Worm (Caenorhabditis elegans): ENCODE measurements around the gene cyp-35A1.

DNA sequence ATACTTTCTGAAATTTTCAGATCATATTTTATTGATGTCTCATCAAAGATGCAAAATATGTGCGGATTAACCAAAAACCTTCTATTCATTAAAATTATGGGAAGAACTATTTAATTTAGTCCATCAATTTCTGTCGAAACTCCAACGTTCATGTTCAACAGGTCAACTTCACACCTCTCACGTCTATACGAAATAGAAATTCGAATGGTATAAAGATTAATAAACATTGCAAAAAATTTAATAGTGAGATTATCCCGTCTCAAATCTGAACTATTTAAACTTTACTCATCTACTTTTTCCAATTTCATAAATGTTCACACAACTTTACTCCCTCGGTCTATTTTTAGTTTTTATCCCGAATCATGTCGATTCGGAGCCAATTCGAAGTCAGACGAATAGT, 48.0 kb upstream of the cyp-35A1 start, which contains the start of gene R13D7.2:
- no peak for TF ChIP-seq alr-1 (tag; optimal IDR thresholded peaks at IDR 0.05; ENCODE audit: borderline replicate concordance)
- no peak for TF ChIP-seq nhr-76 (tag; optimal IDR thresholded peaks at IDR 0.05)
- TF ChIP-seq elt-2 (tag; optimal IDR thresholded peaks at IDR 0.05), result no peak
- no peak for TF ChIP-seq aly-2 (tag; optimal IDR thresholded peaks at IDR 0.05)
- no peak for TF ChIP-seq nhr-11 (tag; optimal IDR thresholded peaks at IDR 0.05)
- no peak for TF ChIP-seq unc-62 (GFP tag; optimal IDR thresholded peaks at IDR 0.05)

All from whole organism, L1 larva.